Worm (Caenorhabditis elegans) whole organism, L3 larva: ENCODE data around the gene str-129.

Experiments used
- R02D3.7 ChIP-seq: fragments of 150-350 bp; optimal IDR thresholded peaks from 2 replicates; lab custom pipeline; 2014; ENCODE audit warnings: missing biosample characterization, missing genetic modification characterization
- lin-39 ChIP-seq: fragments of 150-350 bp; optimal IDR thresholded peaks from 2 replicates; lab custom pipeline; 2018; ENCODE audit warnings: missing biosample characterization, missing genetic modification reagents, missing genetic modification characterization
- lsy-12 ChIP-seq: sonication (generic microtip); optimal IDR thresholded peaks from 2 replicates; lab custom pipeline; 2016; ENCODE audit warnings: mild to moderate bottlenecking, missing genetic modification characterization, missing compliant biosample characterization
- snpc-4 ChIP-seq: fragments of 150-350 bp; optimal IDR thresholded peaks from 2 replicates; lab custom pipeline; 2014; ENCODE audit warnings: missing biosample characterization, missing genetic modification characterization

ce11 chrV:8129719-8130118 is 37.4 kb upstream of the str-129 start:
- TF ChIP-seq snpc-4 (tag; lab: Kevin White, UChicago) (no peak), lsy-12 (tag; lab: Kevin White, UChicago) (no peak), lin-39 (no peak), R02D3.7 (peak; percentile 58)
